Worm (Caenorhabditis elegans) whole organism, L1 larva: ENCODE measurements around the gene vhp-1.

Source experiments
- C04F5.9 ChIP-seq: sonication (generic microtip); optimal IDR thresholded peaks from 2 replicates; lab custom pipeline; 2016; ENCODE audit warnings: missing genetic modification characterization, missing compliant biosample characterization
- C16A3.4 ChIP-seq: fragments of 150-350 bp; optimal IDR thresholded peaks from 2 replicates; lab custom pipeline; 2014; ENCODE audit warnings: missing biosample characterization, missing genetic modification characterization
- C34B4.2 ChIP-seq: sonication (generic microtip); optimal IDR thresholded peaks from 2 replicates; lab custom pipeline; 2017; ENCODE audit warnings: mild to moderate bottlenecking, missing genetic modification characterization, missing compliant biosample characterization
- F16B12.6 ChIP-seq: fragments of 150-350 bp; optimal IDR thresholded peaks from 2 replicates; lab custom pipeline; 2014; ENCODE audit warnings: missing biosample characterization, missing genetic modification characterization
- aly-2 ChIP-seq: fragments of 150-350 bp; optimal IDR thresholded peaks from 2 replicates; lab custom pipeline; 2014; ENCODE audit warnings: missing biosample characterization, missing genetic modification characterization
- ama-1 ChIP-seq: fragments of 150-350 bp; optimal IDR thresholded peaks from 2 replicates; lab custom pipeline; 2014
- blmp-1 ChIP-seq: fragments of 150-350 bp; optimal IDR thresholded peaks from 2 replicates; lab custom pipeline; 2014; ENCODE audit warnings: missing biosample characterization, missing genetic modification characterization
- ceh-63 ChIP-seq: fragments of 200-800 bp; sonication (Bioruptor generic); optimal IDR thresholded peaks from 2 replicates; lab custom pipeline; 2018; ENCODE audit warnings: mild to moderate bottlenecking, missing genetic modification characterization, missing compliant biosample characterization
- ceh-88 ChIP-seq: fragments of 200-800 bp; sonication (Bioruptor generic); IDR thresholded peaks from 2 replicates; pipeline ENCODE4 v1.3.6; 2022; ENCODE audit warnings: missing genetic modification characterization, missing compliant biosample characterization
- dpl-1 ChIP-seq, 3 experiments: fragments of 150-350 bp in 2 of 3; sonication (generic microtip) in 1 of 3; optimal IDR thresholded peaks; 2 replicates each; lab custom pipeline; 2014 to 2017; ENCODE audit warnings: missing biosample characterization in 3 of 3, missing genetic modification characterization in 3 of 3, missing genetic modification reagents in 3 of 3
- efl-1 ChIP-seq, 4 experiments: fragments of 150-350 bp; optimal IDR thresholded peaks in 3 of 4; peaks in 1 of 4; 1 replicate in 1 of 4; 2 replicates in 3 of 4; lab custom pipeline; 2014; ENCODE audit warnings: missing biosample characterization in 2 of 4, missing genetic modification characterization in 2 of 4, missing genetic modification reagents in 2 of 4
- elt-2 ChIP-seq: sonication (generic microtip); optimal IDR thresholded peaks from 2 replicates; lab custom pipeline; 2016; ENCODE audit warnings: missing genetic modification characterization, mild to moderate bottlenecking, inconsistent platforms, missing compliant biosample characterization, missing genetic modification reagents
- elt-3 ChIP-seq, 6 experiments: fragments of 150-350 bp in 1 of 6; sonication (generic microtip); optimal IDR thresholded peaks; 2 replicates each; lab custom pipeline; 2017 to 2018; ENCODE audit warnings: missing biosample characterization in 6 of 6, missing genetic modification characterization in 6 of 6, inconsistent platforms in 1 of 6
- fkh-8 ChIP-seq: sonication (generic microtip); optimal IDR thresholded peaks from 2 replicates; lab custom pipeline; 2016; ENCODE audit warnings: mild to moderate bottlenecking, missing genetic modification characterization, missing compliant biosample characterization
- hlh-4 ChIP-seq: sonication (generic microtip); optimal IDR thresholded peaks from 2 replicates; lab custom pipeline; 2016; ENCODE audit warnings: mild to moderate bottlenecking, missing genetic modification characterization, missing compliant biosample characterization
- lin-14 ChIP-seq: fragments of 200-800 bp; sonication (Bioruptor generic); optimal IDR thresholded peaks from 2 replicates; lab custom pipeline; 2018; ENCODE audit warnings: mild to moderate bottlenecking, missing genetic modification characterization, moderate library complexity, missing compliant biosample characterization
- lin-35 ChIP-seq, 2 experiments: fragments of 150-350 bp; optimal IDR thresholded peaks; 2 replicates each; lab custom pipeline; 2014; ENCODE audit warnings: missing biosample characterization in 2 of 2, missing genetic modification characterization in 2 of 2, missing genetic modification reagents in 2 of 2
- lsy-2 ChIP-seq, 2 experiments: fragments of 150-350 bp; optimal IDR thresholded peaks; 2 replicates each; lab custom pipeline; 2014; ENCODE audit warnings: missing biosample characterization in 2 of 2, missing genetic modification characterization in 2 of 2
- mdl-1 ChIP-seq, 2 experiments: fragments of 150-350 bp; optimal IDR thresholded peaks; 2 replicates each; lab custom pipeline; 2014 to 2017; ENCODE audit warnings: missing biosample characterization in 2 of 2, missing genetic modification characterization in 2 of 2, inconsistent platforms in 1 of 2
- nhr-12 ChIP-seq: sonication (generic microtip); optimal IDR thresholded peaks from 2 replicates; lab custom pipeline; 2017; ENCODE audit warnings: missing biosample characterization, missing genetic modification characterization
- nhr-20 ChIP-seq: sonication (generic microtip); optimal IDR thresholded peaks from 2 replicates; lab custom pipeline; 2016; ENCODE audit warnings: mild to moderate bottlenecking, missing genetic modification characterization, missing compliant biosample characterization
- nhr-28 ChIP-seq: fragments of 150-350 bp; optimal IDR thresholded peaks from 2 replicates; lab custom pipeline; 2014; ENCODE audit warnings: missing biosample characterization, missing genetic modification characterization
- nhr-47 ChIP-seq: sonication (generic microtip); optimal IDR thresholded peaks from 2 replicates; lab custom pipeline; 2016; ENCODE audit warnings: mild to moderate bottlenecking, missing genetic modification characterization, moderate library complexity, missing compliant biosample characterization
- nhr-71 ChIP-seq: sonication (generic microtip); optimal IDR thresholded peaks from 2 replicates; lab custom pipeline; 2016; ENCODE audit warnings: mild to moderate bottlenecking, missing genetic modification characterization, moderate library complexity, missing compliant biosample characterization
- nhr-76 ChIP-seq: sonication (generic microtip); optimal IDR thresholded peaks from 2 replicates; lab custom pipeline; 2017; ENCODE audit warnings: missing biosample characterization, missing genetic modification characterization
- nhr-77 ChIP-seq: fragments of 150-350 bp; optimal IDR thresholded peaks from 2 replicates; lab custom pipeline; 2014; ENCODE audit warnings: missing biosample characterization, missing genetic modification characterization
- nhr-85 ChIP-seq: sonication (generic microtip); peaks from one replicate; lab custom pipeline; 2016; ENCODE audit warnings: missing genetic modification characterization, inconsistent platforms, missing compliant biosample characterization
- nhr-90 ChIP-seq: sonication (generic microtip); optimal IDR thresholded peaks from 2 replicates; lab custom pipeline; 2016; ENCODE audit warnings: mild to moderate bottlenecking, missing genetic modification characterization, missing compliant biosample characterization; ENCODE audit not compliant: poor library complexity
- pag-3 ChIP-seq: sonication (generic microtip); optimal IDR thresholded peaks from 2 replicates; lab custom pipeline; 2017; ENCODE audit warnings: missing genetic modification characterization, mild to moderate bottlenecking, missing compliant biosample characterization, antibody characterized with exemption, borderline replicate concordance; ENCODE audit not compliant: insufficient read depth
- rnt-1 ChIP-seq: sonication (generic microtip); optimal IDR thresholded peaks from 2 replicates; lab custom pipeline; 2016; ENCODE audit warnings: mild to moderate bottlenecking, missing genetic modification characterization, moderate library complexity, missing compliant biosample characterization
- skn-1 ChIP-seq: fragments of 150-350 bp; optimal IDR thresholded peaks from 2 replicates; lab custom pipeline; 2014; ENCODE audit warnings: missing biosample characterization, missing genetic modification characterization
- snpc-4 ChIP-seq: fragments of 150-350 bp; optimal IDR thresholded peaks from 2 replicates; lab custom pipeline; 2014; ENCODE audit warnings: missing biosample characterization, missing genetic modification characterization
- snu-23 ChIP-seq: sonication (generic microtip); optimal IDR thresholded peaks from 2 replicates; lab custom pipeline; 2016; ENCODE audit warnings: missing genetic modification characterization, missing compliant biosample characterization
- sptf-1 ChIP-seq: fragments of 150-350 bp; optimal IDR thresholded peaks from 2 replicates; lab custom pipeline; 2014; ENCODE audit warnings: missing biosample characterization, missing genetic modification characterization
- sup-37 ChIP-seq: fragments of 200-800 bp; sonication (Bioruptor generic); optimal IDR thresholded peaks from 2 replicates; lab custom pipeline; 2018; ENCODE audit warnings: mild to moderate bottlenecking, missing genetic modification characterization, missing compliant biosample characterization
- tbx-2 ChIP-seq: sonication (generic microtip); optimal IDR thresholded peaks from 2 replicates; lab custom pipeline; 2016; ENCODE audit warnings: missing genetic modification characterization, missing compliant biosample characterization
- unc-62 ChIP-seq: fragments of 150-350 bp; optimal IDR thresholded peaks from 2 replicates; lab custom pipeline; 2014; ENCODE audit warnings: missing biosample characterization, missing genetic modification reagents, missing genetic modification characterization
- unc-86 ChIP-seq: sonication (generic microtip); optimal IDR thresholded peaks from 2 replicates; lab custom pipeline; 2016; ENCODE audit warnings: missing genetic modification characterization, missing compliant biosample characterization
- unc-98 ChIP-seq: fragments of 200-800 bp; sonication (Bioruptor generic); IDR thresholded peaks from 2 replicates; pipeline ENCODE4 v1.3.6; 2022; ENCODE audit warnings: missing genetic modification characterization, missing compliant biosample characterization
- xbp-1 ChIP-seq: sonication (generic microtip); optimal IDR thresholded peaks from 2 replicates; lab custom pipeline; 2016; ENCODE audit warnings: missing genetic modification characterization, missing compliant biosample characterization
- zag-1 ChIP-seq: fragments of 150-350 bp; optimal IDR thresholded peaks from 2 replicates; lab custom pipeline; 2014; ENCODE audit warnings: missing biosample characterization, missing genetic modification characterization
- zip-4 ChIP-seq: fragments of 200-800 bp; sonication (Bioruptor generic); optimal IDR thresholded peaks from 2 replicates; lab custom pipeline; 2018; ENCODE audit warnings: mild to moderate bottlenecking, missing genetic modification characterization, moderate library complexity, missing compliant biosample characterization
- ztf-11 ChIP-seq, 2 experiments: sonication (generic microtip); optimal IDR thresholded peaks; 2 replicates each; lab custom pipeline; 2016 to 2017; ENCODE audit warnings: missing genetic modification characterization in 2 of 2, missing biosample characterization in 1 of 2, missing compliant biosample characterization in 1 of 2
- ztf-4 ChIP-seq: fragments of 150-350 bp; optimal IDR thresholded peaks from 2 replicates; lab custom pipeline; 2014; ENCODE audit warnings: missing biosample characterization, missing genetic modification characterization

The vhp-1 gene

DNA sequence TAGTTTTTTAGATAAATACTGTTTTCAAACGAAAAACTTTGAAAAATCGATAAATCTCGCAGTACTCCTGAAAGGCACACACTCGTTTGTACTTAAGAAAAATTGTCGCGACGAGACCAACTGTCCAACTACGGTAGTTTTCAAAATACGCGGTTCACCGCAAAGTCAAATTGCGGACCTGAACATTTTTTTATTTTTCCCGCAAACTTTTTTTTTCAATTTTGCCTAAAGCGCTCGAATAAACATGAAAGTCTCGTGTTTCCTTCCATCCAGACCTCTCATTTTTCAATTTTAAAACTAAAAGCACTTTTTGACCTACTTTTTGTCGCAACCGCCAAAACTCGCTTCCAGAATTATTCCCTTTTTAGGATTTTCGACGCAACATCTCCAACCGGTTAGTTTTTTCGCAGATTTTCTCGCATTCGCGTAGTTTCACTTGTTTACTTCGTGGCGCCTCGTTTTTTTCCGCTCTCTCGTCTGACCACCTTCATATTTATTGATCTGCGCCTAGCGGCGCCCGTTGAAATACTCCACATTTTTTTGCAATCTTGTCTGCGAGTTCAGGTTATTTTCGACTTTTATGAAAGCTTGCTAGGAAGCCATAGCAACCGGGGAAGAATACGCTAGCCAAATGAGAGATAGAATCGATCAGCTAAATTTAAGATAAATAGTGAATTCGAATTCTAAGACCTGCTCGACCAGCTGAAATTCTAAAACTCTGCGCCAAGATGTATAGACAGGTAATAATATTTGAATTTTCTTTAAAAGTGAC lies 54.6 kb downstream of the vhp-1 start, which contains the start of gene prdx-2:
prdx-2 (plus strand) TSS at position 729 of the 772 bp plus-strand sequence.
- TF ChIP-seq efl-1 (optimal IDR thresholded peaks at IDR 0.05; lab: Kevin White, UChicago): no peak
- TF ChIP-seq efl-1 (GFP tag; optimal IDR thresholded peaks at IDR 0.05 in 1 of 2; lab: Kevin White, UChicago): peak in 1 of 2 experiments; percentile 40
- TF ChIP-seq sptf-1: no peak
- peak; percentile 88 for TF ChIP-seq blmp-1 (tag; lab: Kevin White, UChicago)
- peak; percentile 18 for TF ChIP-seq fkh-8 (tag; lab: Kevin White, UChicago)
- TF ChIP-seq lsy-2 (tag; optimal IDR thresholded peaks at IDR 0.05; lab: Kevin White, UChicago): peak in 1 of 2 experiments; percentile 47
- TF ChIP-seq nhr-28 (tag; lab: Kevin White, UChicago): no peak
- no peak for TF ChIP-seq ztf-11 (tag; optimal IDR thresholded peaks at IDR 0.05; lab: Kevin White, UChicago)
- no peak for TF ChIP-seq elt-2
- no peak for TF ChIP-seq snpc-4 (tag; lab: Kevin White, UChicago)
- TF ChIP-seq unc-86: no peak
- TF ChIP-seq skn-1 (tag; lab: Kevin White, UChicago): no peak

DNA sequence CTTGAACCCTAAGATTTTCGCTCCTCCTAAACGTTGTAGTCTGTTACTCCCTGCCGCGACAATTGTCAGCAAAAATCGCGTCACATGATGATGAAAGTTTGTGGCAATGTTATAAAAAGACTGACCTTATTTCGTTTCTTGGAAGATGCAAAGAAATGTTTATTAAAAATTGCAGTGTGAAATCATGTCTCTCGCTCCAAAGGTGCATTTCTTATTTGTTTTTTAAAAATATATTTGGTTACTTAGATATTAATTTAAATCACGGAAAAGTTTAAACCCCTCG lies 55.1 kb downstream of the vhp-1 start:
- TF ChIP-seq nhr-20 (peak; percentile 60), nhr-85 (tag; lab: Kevin White, UChicago) (peak; percentile 80), skn-1 (tag; lab: Kevin White, UChicago) (peak; percentile 92), snu-23 (GFP tag; lab: Kevin White, UChicago) (peak; percentile 35), xbp-1 (tag; lab: Kevin White, UChicago) (peak; percentile 13), unc-62 (GFP tag; lab: Kevin White, UChicago) (no peak), lin-14 (GFP tag; lab: Kevin White, UChicago) (peak; percentile 17), nhr-47 (tag; lab: Kevin White, UChicago) (peak; percentile 22), nhr-71 (peak; percentile 64), lin-35 (GFP tag; optimal IDR thresholded peaks at IDR 0.05; lab: Kevin White, UChicago) (peak; percentile 13 to 47), tbx-2 (tag; lab: Kevin White, UChicago) (no peak), elt-3 (tag; optimal IDR thresholded peaks at IDR 0.05; lab: Kevin White, UChicago) (peak in 1 of 6 experiments; percentile 37), hlh-4 (tag; lab: Kevin White, UChicago) (no peak), nhr-28 (tag; lab: Kevin White, UChicago) (no peak), nhr-90 (tag; lab: Kevin White, UChicago) (peak; percentile 25), rnt-1 (tag; lab: Kevin White, UChicago) (peak; percentile 12), aly-2 (tag; lab: Kevin White, UChicago) (no peak), C16A3.4 (tag; lab: Kevin White, UChicago) (no peak), C04F5.9 (tag; lab: Kevin White, UChicago) (no peak), dpl-1 (GFP tag; optimal IDR thresholded peaks at IDR 0.05; lab: Kevin White, UChicago) (peak in 1 of 3 experiments; percentile 16)

- TF ChIP-seq F16B12.6 (tag; lab: Kevin White, UChicago): no peak
- no peak for TF ChIP-seq zag-1 (tag; lab: Kevin White, UChicago)
- TF ChIP-seq mdl-1 (tag; optimal IDR thresholded peaks at IDR 0.05; lab: Kevin White, UChicago): peak in 1 of 2 experiments; percentile 36
- TF ChIP-seq fkh-8 (tag; lab: Kevin White, UChicago): no peak
- TF ChIP-seq lsy-2 (tag; optimal IDR thresholded peaks at IDR 0.05; lab: Kevin White, UChicago): peak; percentile 56 to 58
- TF ChIP-seq efl-1 (optimal IDR thresholded peaks at IDR 0.05; lab: Kevin White, UChicago): peak; percentile 53 to 54
- peak; percentile 21 to 95 for TF ChIP-seq efl-1 (GFP tag; optimal IDR thresholded peaks at IDR 0.05 in 1 of 2; lab: Kevin White, UChicago)
- TF ChIP-seq ztf-11 (tag; optimal IDR thresholded peaks at IDR 0.05; lab: Kevin White, UChicago): no peak
- TF ChIP-seq aly-2 (tag; lab: Kevin White, UChicago): peak; percentile 11
- TF ChIP-seq zip-4 (GFP tag; lab: Kevin White, UChicago): peak; percentile 18
- no peak for TF ChIP-seq ceh-88 (GFP tag; lab: Robert Waterston, UW)
- TF ChIP-seq ama-1: peak; percentile 91
- TF ChIP-seq rnt-1 (tag; lab: Kevin White, UChicago): peak; percentile 16
- TF ChIP-seq sup-37 (GFP tag; lab: Kevin White, UChicago): no peak
- no peak for TF ChIP-seq ceh-63
- TF ChIP-seq nhr-76: no peak
- TF ChIP-seq nhr-20: peak; percentile 81
- TF ChIP-seq nhr-85 (tag; lab: Kevin White, UChicago): peak; percentile 81
- no peak for TF ChIP-seq unc-98 (GFP tag; lab: Robert Waterston, UW)
- peak; percentile 79 for TF ChIP-seq nhr-77 (tag; lab: Kevin White, UChicago)
- no peak for TF ChIP-seq pag-3
- no peak for TF ChIP-seq nhr-28 (tag; lab: Kevin White, UChicago)
- TF ChIP-seq nhr-12 (tag; lab: Kevin White, UChicago): no peak
- peak; percentile 78 for TF ChIP-seq ztf-4 (tag; lab: Kevin White, UChicago)
- TF ChIP-seq dpl-1 (GFP tag; optimal IDR thresholded peaks at IDR 0.05; lab: Kevin White, UChicago): peak in 2 of 3 experiments; percentile 47 to 50
- TF ChIP-seq tbx-2 (tag; lab: Kevin White, UChicago): peak; percentile 32
- peak; percentile 77 for TF ChIP-seq nhr-90 (tag; lab: Kevin White, UChicago)
- no peak for TF ChIP-seq C34B4.2 (tag; lab: Kevin White, UChicago)
- peak; percentile 60 for TF ChIP-seq C16A3.4 (tag; lab: Kevin White, UChicago)
- peak; percentile 83 for TF ChIP-seq lin-14 (GFP tag; lab: Kevin White, UChicago)
These were observed 56.6 kb downstream of the vhp-1 start, which contains the start of gene pkc-3 for ce11 chrII:5379614-5380077. Gene pkc-3, plus strand, starts transcription at chrII:5380027.
